Worm (Caenorhabditis elegans): Measurements from ENCODE around the gene hrpk-2.

The hrpk-2 gene

ce11 chrIII:8022077-8022476, 35.2 kb downstream of the hrpk-2 start, which contains the start of gene F44B9.2:
Gene F44B9.2, plus strand, starts transcription at chrIII:8022463.
- TF ChIP-seq ztf-4 (tag; optimal IDR thresholded peaks at IDR 0.05) (no peak), alr-1 (tag; optimal IDR thresholded peaks at IDR 0.05) (no peak), peb-1 (tag; optimal IDR thresholded peaks at IDR 0.05) (no peak), Y55F3AM.14 (GFP tag; optimal IDR thresholded peaks at IDR 0.05) (no peak), ama-1 (optimal IDR thresholded peaks at IDR 0.05) (no peak), sem-4 (tag; optimal IDR thresholded peaks at IDR 0.05) (no peak), elt-3 (tag; optimal IDR thresholded peaks at IDR 0.05) (no peak), unc-55 (GFP tag; optimal IDR thresholded peaks at IDR 0.05) (no peak), mdl-1 (tag; optimal IDR thresholded peaks at IDR 0.05) (no peak), F13H6.1 (tag; optimal IDR thresholded peaks at IDR 0.05) (no peak), nhr-6 (tag; optimal IDR thresholded peaks at IDR 0.05) (no peak), lin-39 (tag; optimal IDR thresholded peaks at IDR 0.05) (no peak), egl-27 (tag; optimal IDR thresholded peaks at IDR 0.05) (no peak), lsy-2 (tag; optimal IDR thresholded peaks at IDR 0.05) (no peak), aly-2 (tag; optimal IDR thresholded peaks at IDR 0.05) (no peak)

- TF ChIP-seq lin-11 (tag; optimal IDR thresholded peaks at IDR 0.05) (no peak), mdl-1 (tag; optimal IDR thresholded peaks at IDR 0.05) (no peak), ama-1 (optimal IDR thresholded peaks at IDR 0.05) (no peak), sma-9 (GFP tag; optimal IDR thresholded peaks at IDR 0.05) (no peak), sma-9 (tag; optimal IDR thresholded peaks at IDR 0.05) (no peak), nhr-23 (tag; optimal IDR thresholded peaks at IDR 0.05) (no peak), snpc-4 (tag; optimal IDR thresholded peaks at IDR 0.05) (no peak), sem-4 (tag; optimal IDR thresholded peaks at IDR 0.05) (no peak), mab-5 (tag; optimal IDR thresholded peaks at IDR 0.05) (no peak)
Observed at ce11 chrIII:8027942-8028341, 41.0 kb downstream of the hrpk-2 start, which contains the start of gene mdt-30. Gene mdt-30, minus strand, starts transcription at chrIII:8028042.

DNA sequence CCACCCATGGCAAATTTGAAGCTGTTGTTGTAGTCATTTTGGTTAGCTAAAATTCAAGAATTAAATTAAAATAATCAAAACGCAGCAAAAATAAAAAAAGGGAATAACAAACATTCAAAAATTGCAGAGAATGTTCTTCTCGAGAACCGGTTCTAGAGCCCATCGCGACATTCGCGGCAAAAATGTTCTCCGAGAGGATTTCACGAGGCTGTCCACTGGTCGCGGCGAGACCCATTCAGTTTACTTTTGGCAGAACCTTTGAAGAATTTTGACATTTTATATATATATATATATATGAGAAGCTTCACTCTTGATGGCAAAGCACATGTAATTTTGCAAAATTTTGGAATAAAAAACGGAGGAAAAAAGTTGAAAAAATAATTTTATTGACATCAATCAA, 42.6 kb downstream of the hrpk-2 start, which contains the start of gene F44B9.8:
Gene F44B9.8 (minus strand): TSS at position 163 of the 400 bp plus-strand sequence.
- TF ChIP-seq peb-1 (tag; optimal IDR thresholded peaks at IDR 0.05) (no peak), nhr-25 (tag; optimal IDR thresholded peaks at IDR 0.05) (peak; percentile 75), unc-55 (GFP tag; optimal IDR thresholded peaks at IDR 0.05) (peak; percentile 72), aly-2 (tag; optimal IDR thresholded peaks at IDR 0.05) (no peak), ceh-82 (tag; optimal IDR thresholded peaks at IDR 0.05) (no peak), elt-1 (tag; optimal IDR thresholded peaks at IDR 0.05) (no peak), Y55F3AM.14 (GFP tag; optimal IDR thresholded peaks at IDR 0.05) (no peak), crh-2 (tag; optimal IDR thresholded peaks at IDR 0.05) (peak; percentile 81), sem-4 (tag; optimal IDR thresholded peaks at IDR 0.05) (peak; percentile 40), lin-11 (tag; optimal IDR thresholded peaks at IDR 0.05) (no peak), nhr-21 (tag; optimal IDR thresholded peaks at IDR 0.05) (no peak), R02D3.7 (tag; optimal IDR thresholded peaks at IDR 0.05) (no peak), nhr-11 (tag; optimal IDR thresholded peaks at IDR 0.05) (no peak), mdl-1 (tag; optimal IDR thresholded peaks at IDR 0.05) (no peak), zag-1 (tag; optimal IDR thresholded peaks at IDR 0.05) (no peak), elt-3 (tag; optimal IDR thresholded peaks at IDR 0.05) (no peak), ZK546.5 (tag; optimal IDR thresholded peaks at IDR 0.05) (no peak), ztf-1 (GFP tag; conservative IDR thresholded peaks at IDR 0.05) (no peak), lsy-2 (tag; optimal IDR thresholded peaks at IDR 0.05) (peak; percentile 15 to 83), lin-13 (GFP tag; optimal IDR thresholded peaks at IDR 0.05) (peak; percentile 63), sma-9 (GFP tag; optimal IDR thresholded peaks at IDR 0.05) (peak; percentile 50), sma-9 (tag; optimal IDR thresholded peaks at IDR 0.05) (no peak), gmeb-1 (tag; optimal IDR thresholded peaks at IDR 0.05) (peak; percentile 71), ztf-11 (tag; optimal IDR thresholded peaks at IDR 0.05) (no peak), skn-1 (tag; optimal IDR thresholded peaks at IDR 0.05) (no peak), dmd-4 (tag; optimal IDR thresholded peaks at IDR 0.05) (no peak), blmp-1 (tag; optimal IDR thresholded peaks at IDR 0.05; ENCODE audit: insufficient read depth) (peak; percentile 23), ceh-16 (tag; optimal IDR thresholded peaks at IDR 0.05) (no peak), fos-1 (tag; optimal IDR thresholded peaks at IDR 0.05) (peak; percentile 38), snpc-4 (tag; optimal IDR thresholded peaks at IDR 0.05) (no peak), unc-62 (GFP tag; optimal IDR thresholded peaks at IDR 0.05) (no peak), egl-27 (tag; optimal IDR thresholded peaks at IDR 0.05) (no peak), nhr-10 (tag; optimal IDR thresholded peaks at IDR 0.05) (no peak), ztf-4 (tag; optimal IDR thresholded peaks at IDR 0.05) (no peak), nhr-6 (tag; optimal IDR thresholded peaks at IDR 0.05) (no peak), C34F6.9 (tag; optimal IDR thresholded peaks at IDR 0.05) (peak; percentile 41), nhr-237 (tag; optimal IDR thresholded peaks at IDR 0.05) (no peak), nhr-12 (tag; optimal IDR thresholded peaks at IDR 0.05) (no peak), sma-3 (GFP tag; optimal IDR thresholded peaks at IDR 0.05) (peak; percentile 57), nhr-23 (tag; optimal IDR thresholded peaks at IDR 0.05) (no peak), unc-39 (tag; optimal IDR thresholded peaks at IDR 0.05) (no peak), F13H6.1 (tag; optimal IDR thresholded peaks at IDR 0.05) (peak; percentile 69), mab-5 (tag; optimal IDR thresholded peaks at IDR 0.05) (no peak), ama-1 (optimal IDR thresholded peaks at IDR 0.05) (no peak), alr-1 (tag; optimal IDR thresholded peaks at IDR 0.05) (no peak), mbf-1 (tag; optimal IDR thresholded peaks at IDR 0.05) (no peak), nhr-77 (tag; optimal IDR thresholded peaks at IDR 0.05) (no peak), lin-39 (tag; optimal IDR thresholded peaks at IDR 0.05) (no peak)

Data from whole organism, L2 larva.